Worm (Caenorhabditis elegans) whole organism, mixed stage, embryonic: ENCODE results near the gene C06A12.19.

ENCODE experiments used
- ceh-43 ChIP-seq: fragments of 200-800 bp; sonication (Bioruptor generic); optimal IDR thresholded peaks from 2 replicates; lab custom pipeline; 2018; ENCODE audit warnings: mild to moderate bottlenecking, missing genetic modification characterization, moderate library complexity, missing compliant biosample characterization
- ces-1 ChIP-seq: fragments of 150-350 bp; optimal IDR thresholded peaks from 2 replicates; lab custom pipeline; 2014; ENCODE audit warnings: missing biosample characterization, missing genetic modification reagents, missing genetic modification characterization
- elt-3 ChIP-seq: fragments of 150-350 bp; optimal IDR thresholded peaks from 2 replicates; lab custom pipeline; 2014; ENCODE audit warnings: missing biosample characterization, missing genetic modification characterization
- mls-2 ChIP-seq: sonication (generic microtip); optimal IDR thresholded peaks from 2 replicates; lab custom pipeline; 2016; ENCODE audit warnings: mild to moderate bottlenecking, missing genetic modification characterization, moderate library complexity, missing compliant biosample characterization
- nhr-237 ChIP-seq: fragments of 150-350 bp; optimal IDR thresholded peaks from 2 replicates; lab custom pipeline; 2014; ENCODE audit warnings: missing biosample characterization, missing genetic modification characterization
- nhr-28 ChIP-seq: fragments of 150-350 bp; optimal IDR thresholded peaks from 2 replicates; lab custom pipeline; 2014; ENCODE audit warnings: missing biosample characterization, missing genetic modification characterization
- nhr-76 ChIP-seq: sonication (generic microtip); optimal IDR thresholded peaks from 2 replicates; lab custom pipeline; 2017; ENCODE audit warnings: missing biosample characterization, missing genetic modification characterization
- snpc-4 ChIP-seq: fragments of 150-350 bp; optimal IDR thresholded peaks from 2 replicates; lab custom pipeline; 2014; ENCODE audit warnings: missing biosample characterization, missing genetic modification characterization
- unc-120 ChIP-seq: sonication (generic microtip); optimal IDR thresholded peaks from 2 replicates; lab custom pipeline; 2017; ENCODE audit warnings: missing genetic modification characterization, missing compliant biosample characterization; ENCODE audit not compliant: poor library complexity, severe bottlenecking
- unc-39 ChIP-seq: fragments of 150-350 bp; optimal IDR thresholded peaks from 2 replicates; lab custom pipeline; 2014; ENCODE audit warnings: missing biosample characterization, missing genetic modification characterization
- unc-62 ChIP-seq: fragments of 150-350 bp; optimal IDR thresholded peaks from 2 replicates; lab custom pipeline; 2014; ENCODE audit warnings: missing biosample characterization, missing genetic modification reagents, missing genetic modification characterization
- ztf-11 ChIP-seq: fragments of 150-350 bp; optimal IDR thresholded peaks from 2 replicates; lab custom pipeline; 2014; ENCODE audit warnings: missing biosample characterization, missing genetic modification characterization

DNA sequence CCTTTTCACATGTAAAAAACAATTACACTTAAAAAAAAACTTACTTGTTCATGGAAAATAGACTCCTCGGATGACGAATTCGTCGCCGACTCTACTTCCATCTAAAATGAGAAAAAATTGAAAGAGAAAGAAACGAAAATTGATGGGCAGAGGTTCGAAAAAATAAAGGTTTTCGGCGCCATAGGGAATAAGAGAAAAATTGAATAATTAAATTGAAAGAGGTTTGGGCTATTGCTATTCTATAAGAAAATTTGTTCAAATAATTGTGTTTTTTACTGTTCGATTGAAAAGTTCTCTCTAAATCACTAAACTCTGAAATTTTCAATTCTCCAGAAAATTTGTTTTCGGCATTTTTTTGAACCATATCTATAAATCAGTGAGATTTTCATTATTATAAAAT lies 43.3 kb upstream of the C06A12.19 start, which contains the start of gene rabr-2:
- TF ChIP-seq nhr-76 (tag; lab: Kevin White, UChicago) = no peak
- no peak for TF ChIP-seq nhr-237 (tag; lab: Kevin White, UChicago)
- no peak for TF ChIP-seq mls-2 (tag; lab: Kevin White, UChicago)
- TF ChIP-seq ztf-11 (tag; lab: Kevin White, UChicago) = no peak
- TF ChIP-seq ces-1 = no peak
- no peak for TF ChIP-seq unc-120 (tag; lab: Kevin White, UChicago)
- TF ChIP-seq elt-3 = no peak
- TF ChIP-seq unc-62 = no peak
- TF ChIP-seq snpc-4 (tag; lab: Kevin White, UChicago) = no peak
- TF ChIP-seq nhr-28 (tag; lab: Kevin White, UChicago) = no peak
- no peak for TF ChIP-seq unc-39 (tag; lab: Kevin White, UChicago)
- TF ChIP-seq ceh-43 (GFP tag; lab: Kevin White, UChicago) = no peak
